Worm (Caenorhabditis elegans) whole organism, young adult: ENCODE results near the gene flp-26.

Source experiments
- F57A8.1 ChIP-seq: fragments of 200-800 bp; sonication (Bioruptor generic); optimal IDR thresholded peaks from 2 replicates; lab custom pipeline; 2018; ENCODE audit warnings: mild to moderate bottlenecking, missing genetic modification characterization, moderate library complexity, missing compliant biosample characterization
- K12H6.12 ChIP-seq: fragments of 200-800 bp; sonication (Bioruptor generic); optimal IDR thresholded peaks from 2 replicates; lab custom pipeline; 2018; ENCODE audit warnings: mild to moderate bottlenecking, missing genetic modification characterization, missing compliant biosample characterization
- T26A5.8 ChIP-seq: sonication (generic microtip); optimal IDR thresholded peaks from 2 replicates; lab custom pipeline; 2016; ENCODE audit warnings: missing genetic modification characterization, missing compliant biosample characterization
- Y56A3A.18 ChIP-seq: fragments of 200-800 bp; sonication (Bioruptor generic); IDR thresholded peaks from 2 replicates; pipeline ENCODE4 v1.3.6; 2022; ENCODE audit warnings: missing genetic modification reagents, missing genetic modification characterization, missing compliant biosample characterization
- Y95B8A.8 ChIP-seq: fragments of 200-800 bp; sonication (Bioruptor generic); IDR thresholded peaks from 2 replicates; pipeline ENCODE4 v1.3.6; 2022; ENCODE audit warnings: missing genetic modification reagents, missing genetic modification characterization, missing compliant biosample characterization
- aptf-3 ChIP-seq: fragments of 200-800 bp; sonication (Bioruptor generic); IDR thresholded peaks from 2 replicates; pipeline ENCODE4 v1.3.6; 2022; ENCODE audit warnings: missing genetic modification characterization, missing compliant biosample characterization
- attf-5 ChIP-seq: fragments of 200-800 bp; sonication (Bioruptor generic); optimal IDR thresholded peaks from 2 replicates; lab custom pipeline; 2018; ENCODE audit warnings: mild to moderate bottlenecking, missing genetic modification characterization, missing compliant biosample characterization
- attf-6 ChIP-seq: fragments of 200-800 bp; sonication (Bioruptor generic); IDR thresholded peaks from 2 replicates; pipeline ENCODE4 v1.3.6; 2022; ENCODE audit warnings: missing genetic modification reagents, missing genetic modification characterization, missing compliant biosample characterization
- bed-2 ChIP-seq: fragments of 200-800 bp; sonication (Bioruptor generic); IDR thresholded peaks from 2 replicates; pipeline ENCODE4 v1.3.6; 2022; ENCODE audit warnings: missing genetic modification reagents, missing genetic modification characterization, missing compliant biosample characterization
- ccch-3 ChIP-seq: fragments of 200-800 bp; sonication (Bioruptor generic); optimal IDR thresholded peaks from 2 replicates; lab custom pipeline; 2018; ENCODE audit warnings: mild to moderate bottlenecking, missing genetic modification characterization, missing compliant biosample characterization
- cebp-2 ChIP-seq: fragments of 200-800 bp; sonication (Bioruptor generic); IDR thresholded peaks from 2 replicates; pipeline ENCODE4 v1.3.6; 2022; ENCODE audit warnings: missing genetic modification characterization, missing compliant biosample characterization
- ceh-40 ChIP-seq: fragments of 200-800 bp; sonication (Bioruptor generic); IDR thresholded peaks from 2 replicates; pipeline ENCODE4 v1.3.6; 2022; ENCODE audit warnings: missing genetic modification characterization, missing compliant biosample characterization
- ceh-91 ChIP-seq: fragments of 200-800 bp; sonication (Bioruptor generic); IDR thresholded peaks from 2 replicates; pipeline ENCODE4 v1.3.6; 2022; ENCODE audit warnings: missing genetic modification reagents, missing genetic modification characterization, missing compliant biosample characterization
- dox-1 ChIP-seq: fragments of 200-800 bp; sonication (Bioruptor generic); IDR thresholded peaks from 2 replicates; pipeline ENCODE4 v1.3.6; 2022; ENCODE audit warnings: missing genetic modification reagents, missing genetic modification characterization, missing compliant biosample characterization
- ekl-4 ChIP-seq: fragments of 200-800 bp; sonication (Bioruptor generic); IDR thresholded peaks from 2 replicates; pipeline ENCODE4 v1.3.6; 2022; ENCODE audit warnings: missing genetic modification reagents, missing genetic modification characterization, missing compliant biosample characterization
- fkh-3 ChIP-seq: sonication (generic microtip); optimal IDR thresholded peaks from 2 replicates; lab custom pipeline; 2016; ENCODE audit warnings: mild to moderate bottlenecking, missing genetic modification characterization, missing compliant biosample characterization
- hlh-26 ChIP-seq: fragments of 200-800 bp; sonication (Bioruptor generic); conservative IDR thresholded peaks from 2 replicates; pipeline ENCODE4 v1.3.6; 2022; ENCODE audit warnings: missing genetic modification reagents, missing genetic modification characterization, missing compliant biosample characterization
- hmg-1.2 ChIP-seq: fragments of 200-800 bp; sonication (Bioruptor generic); IDR thresholded peaks from 2 replicates; pipeline ENCODE4 v1.3.6; 2022; ENCODE audit warnings: missing genetic modification reagents, missing genetic modification characterization, missing compliant biosample characterization
- hrde-1 ChIP-seq: sonication (generic microtip); optimal IDR thresholded peaks from 2 replicates; lab custom pipeline; 2016; ENCODE audit warnings: missing genetic modification characterization, mild to moderate bottlenecking, missing compliant biosample characterization, moderate library complexity, missing genotype, missing genetic modification reagents, borderline replicate concordance
- hsf-1 ChIP-seq: fragments of 200-800 bp; sonication (Bioruptor generic); IDR thresholded peaks from 2 replicates; pipeline ENCODE4 v1.3.6; 2022; ENCODE audit warnings: missing genetic modification reagents, missing genetic modification characterization, missing compliant biosample characterization
- lag-1 ChIP-seq: fragments of 200-800 bp; sonication (Bioruptor generic); IDR thresholded peaks from 2 replicates; pipeline ENCODE4 v1.3.6; 2022; ENCODE audit warnings: missing genetic modification reagents, missing genetic modification characterization, missing compliant biosample characterization
- let-526 ChIP-seq: fragments of 200-800 bp; sonication (Bioruptor generic); IDR thresholded peaks from 2 replicates; pipeline ENCODE4 v1.3.6; 2022; ENCODE audit warnings: missing genetic modification reagents, missing genetic modification characterization, missing compliant biosample characterization
- let-607 ChIP-seq, 2 experiments: fragments of 200-800 bp in 1 of 2; sonication (Bioruptor generic) in 1 of 2; sonication (generic microtip) in 1 of 2; optimal IDR thresholded peaks; 2 replicates each; lab custom pipeline; 2016 to 2018; ENCODE audit warnings: mild to moderate bottlenecking in 2 of 2, missing compliant biosample characterization in 2 of 2, missing genetic modification characterization in 2 of 2, moderate library complexity in 2 of 2, missing genotype in 1 of 2
- lin-26 ChIP-seq: fragments of 200-800 bp; sonication (Bioruptor generic); IDR thresholded peaks from 2 replicates; pipeline ENCODE4 v1.3.6; 2022; ENCODE audit warnings: missing genetic modification reagents, missing genetic modification characterization, missing compliant biosample characterization
- lsy-27 ChIP-seq: sonication (generic microtip); optimal IDR thresholded peaks from 2 replicates; lab custom pipeline; 2017; ENCODE audit warnings: missing genetic modification characterization, mild to moderate bottlenecking, missing compliant biosample characterization, antibody characterized with exemption, missing genotype, borderline replicate concordance; ENCODE audit not compliant: insufficient read depth
- madf-10 ChIP-seq: sonication (generic microtip); optimal IDR thresholded peaks from 2 replicates; lab custom pipeline; 2016; ENCODE audit warnings: mild to moderate bottlenecking, missing genetic modification characterization, missing compliant biosample characterization
- mcd-1 ChIP-seq: fragments of 200-800 bp; sonication (Bioruptor generic); IDR thresholded peaks from 2 replicates; pipeline ENCODE4 v1.3.6; 2022; ENCODE audit warnings: missing genetic modification reagents, missing genetic modification characterization, missing compliant biosample characterization
- nfya-2 ChIP-seq: fragments of 200-800 bp; sonication (Bioruptor generic); IDR thresholded peaks from 2 replicates; pipeline ENCODE4 v1.3.6; 2022; ENCODE audit warnings: missing genetic modification reagents, missing genetic modification characterization, missing compliant biosample characterization
- nfyb-1 ChIP-seq: fragments of 200-800 bp; sonication (Bioruptor generic); IDR thresholded peaks from 2 replicates; pipeline ENCODE4 v1.3.6; 2022; ENCODE audit warnings: missing genetic modification reagents, missing genetic modification characterization, missing compliant biosample characterization
- rcor-1 ChIP-seq: fragments of 200-800 bp; sonication (Bioruptor generic); IDR thresholded peaks from 2 replicates; pipeline ENCODE4 v1.3.6; 2022; ENCODE audit warnings: missing genetic modification reagents, missing genetic modification characterization, missing compliant biosample characterization
- repo-1 ChIP-seq: sonication (generic microtip); optimal IDR thresholded peaks from 2 replicates; lab custom pipeline; 2017; ENCODE audit warnings: mild to moderate bottlenecking, missing genetic modification characterization, missing compliant biosample characterization
- snpc-1.1 ChIP-seq: sonication (generic microtip); optimal IDR thresholded peaks from 2 replicates; lab custom pipeline; 2017; ENCODE audit warnings: missing genetic modification characterization, mild to moderate bottlenecking, missing compliant biosample characterization, antibody characterized with exemption, moderate library complexity, missing genotype, missing genetic modification reagents; ENCODE audit not compliant: insufficient read depth
- snpc-1.3 ChIP-seq: sonication (generic microtip); optimal IDR thresholded peaks from 2 replicates; lab custom pipeline; 2017; ENCODE audit warnings: missing genetic modification characterization, mild to moderate bottlenecking, missing compliant biosample characterization, antibody characterized with exemption, moderate library complexity, missing genotype, missing genetic modification reagents; ENCODE audit not compliant: insufficient read depth
- tbx-9 ChIP-seq: sonication (generic microtip); optimal IDR thresholded peaks from 2 replicates; lab custom pipeline; 2016; ENCODE audit warnings: borderline replicate concordance, missing genetic modification characterization, inconsistent platforms, missing compliant biosample characterization
- tlf-1 ChIP-seq: fragments of 200-800 bp; sonication (Bioruptor generic); optimal IDR thresholded peaks from 2 replicates; lab custom pipeline; 2018; ENCODE audit warnings: mild to moderate bottlenecking, missing genetic modification characterization, missing compliant biosample characterization
- zfh-2 ChIP-seq: fragments of 200-800 bp; sonication (Bioruptor generic); conservative IDR thresholded peaks from 2 replicates; pipeline ENCODE4 v1.3.6; 2022; ENCODE audit warnings: missing genetic modification reagents, missing genetic modification characterization, missing compliant biosample characterization
- ztf-18 ChIP-seq: sonication (generic microtip); optimal IDR thresholded peaks from 2 replicates; lab custom pipeline; 2016; ENCODE audit warnings: missing genotype, mild to moderate bottlenecking, missing genetic modification characterization, missing compliant biosample characterization
- ztf-25 ChIP-seq: fragments of 200-800 bp; sonication (Bioruptor generic); IDR thresholded peaks from 2 replicates; pipeline ENCODE4 v1.3.6; 2022; ENCODE audit warnings: missing genetic modification reagents, missing genetic modification characterization, missing compliant biosample characterization
- ztf-28 ChIP-seq: fragments of 200-800 bp; sonication (Bioruptor generic); IDR thresholded peaks from 2 replicates; pipeline ENCODE4 v1.3.6; 2022; ENCODE audit warnings: missing genetic modification reagents, missing genetic modification characterization, missing compliant biosample characterization
- ztf-6 ChIP-seq: fragments of 200-800 bp; sonication (Bioruptor generic); IDR thresholded peaks from 2 replicates; pipeline ENCODE4 v1.3.6; 2022; ENCODE audit warnings: missing genetic modification reagents, missing genetic modification characterization, missing compliant biosample characterization

Gene flp-26

DNA sequence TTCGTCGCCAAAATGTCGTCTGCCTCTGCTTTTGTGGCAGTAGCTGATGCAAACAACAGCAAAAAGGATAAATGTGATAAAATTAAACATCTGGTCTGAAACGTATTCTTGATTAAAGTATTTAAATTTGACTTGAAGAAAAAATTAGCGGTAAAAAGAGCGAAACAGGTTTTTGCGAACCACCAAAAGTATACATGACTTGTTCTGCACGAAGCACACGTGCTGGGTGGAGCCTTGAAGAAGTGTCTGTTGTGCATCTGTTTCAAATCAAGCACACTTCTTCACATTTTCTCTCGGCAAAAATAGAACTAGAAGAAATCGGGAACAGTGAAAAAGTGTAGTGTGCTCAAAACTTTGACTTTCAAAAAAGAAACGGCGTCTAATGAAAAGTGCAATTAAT, 34.3 kb downstream of the flp-26 start, which contains the start of gene B0403.3:
Gene B0403.3 (minus strand): TSS at position 101 of the 400 bp plus-strand sequence.
- TF ChIP-seq cebp-2 (GFP tag; lab: Robert Waterston, UW) (0 out of 2 replicates have a peak, but pooled peaks have one; percentile 21), ceh-91 (no peak)

- no peak for TF ChIP-seq madf-10
- no peak for TF ChIP-seq F57A8.1 (GFP tag; lab: Kevin White, UChicago)
- no peak for TF ChIP-seq fkh-3 (tag; lab: Kevin White, UChicago)
- TF ChIP-seq let-607 (tag; optimal IDR thresholded peaks at IDR 0.05; lab: Kevin White, UChicago): no peak
- no peak for TF ChIP-seq T26A5.8 (tag; lab: Kevin White, UChicago)
- TF ChIP-seq K12H6.12 (tag; lab: Kevin White, UChicago): no peak
- no peak for TF ChIP-seq ztf-28 (GFP tag; lab: Robert Waterston, UW)
- TF ChIP-seq Y95B8A.8: no peak
- TF ChIP-seq bed-2 (GFP tag; lab: Robert Waterston, UW): no peak
- no peak for TF ChIP-seq lin-26 (GFP tag; lab: Robert Waterston, UW)
- no peak for TF ChIP-seq rcor-1 (GFP tag; lab: Robert Waterston, UW)
- no peak for TF ChIP-seq hsf-1
- no peak for TF ChIP-seq attf-6 (GFP tag; lab: Robert Waterston, UW)
Observed at ce11 chrX:7066003-7066402, 37.1 kb downstream of the flp-26 start.

DNA sequence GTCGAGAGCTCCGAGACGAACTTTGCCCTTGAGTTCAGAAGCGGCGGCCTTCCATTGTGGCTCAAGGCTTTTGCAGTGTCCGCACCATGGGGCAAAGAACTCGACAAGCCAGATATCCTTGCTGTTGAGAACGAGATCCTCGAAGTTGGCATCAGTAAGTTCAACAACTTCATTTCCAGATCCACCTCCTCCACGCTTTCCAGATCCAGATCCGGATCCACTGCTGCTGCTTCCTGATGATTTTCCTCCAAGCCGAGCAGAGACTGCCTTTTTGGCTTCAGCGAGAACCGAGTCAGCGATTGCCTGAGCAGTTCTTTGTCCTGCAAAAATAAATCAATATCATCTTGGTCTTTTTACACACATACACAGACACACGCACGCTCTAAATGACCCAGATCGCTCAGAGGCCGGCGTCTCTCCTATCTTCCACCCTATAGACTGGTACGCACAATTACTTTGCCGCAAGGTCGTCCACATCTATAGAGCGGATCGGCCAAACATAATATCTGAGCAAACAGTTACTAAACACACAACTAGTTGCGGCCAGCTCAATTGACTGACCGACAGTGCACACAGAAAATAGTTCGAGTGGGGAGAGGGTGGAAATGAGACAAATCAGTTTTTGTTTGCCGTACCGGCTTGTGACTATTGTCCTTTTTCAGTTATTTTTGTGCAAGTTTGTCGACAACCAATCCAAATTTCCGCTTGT, 38.5 kb downstream of the flp-26 start:
- TF ChIP-seq ztf-6 (GFP tag; lab: Robert Waterston, UW) (no peak), ccch-3 (GFP tag; lab: Kevin White, UChicago) (no peak), repo-1 (tag; lab: Kevin White, UChicago) (no peak), ceh-40 (no peak), mcd-1 (GFP tag; lab: Robert Waterston, UW) (0 out of 2 replicates have a peak, but pooled peaks have one; percentile 5), snpc-1.3 (tag; lab: Kevin White, UChicago) (no peak), nfyb-1 (GFP tag; lab: Robert Waterston, UW) (0 out of 2 replicates have a peak, but pooled peaks have one; percentile 8), zfh-2 (GFP tag; lab: Robert Waterston, UW) (peak; percentile 58; the same call in 1 of the 2 replicates)
- TF ChIP-seq, all 124 proteins: peak for 3

DNA sequence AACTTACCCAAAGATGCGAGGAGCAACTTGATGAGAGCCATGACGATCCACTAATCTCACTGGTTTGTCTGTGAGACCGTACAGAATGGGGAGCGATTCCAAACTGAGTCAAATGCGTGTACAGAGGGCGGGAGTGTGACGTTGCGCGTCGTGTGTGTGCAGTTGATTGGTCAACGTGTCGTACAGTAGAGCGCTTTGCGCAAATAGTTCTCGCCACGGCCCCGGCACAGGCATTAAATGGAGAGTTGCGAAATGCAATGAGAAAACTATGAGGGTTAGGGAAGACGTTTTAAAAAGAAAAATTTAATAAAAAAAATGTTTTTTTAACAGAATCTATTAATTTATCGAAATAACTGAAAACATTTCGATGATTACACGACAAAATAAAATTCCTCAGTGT, 39.5 kb downstream of the flp-26 start, which contains the start of gene pdi-6:
Gene pdi-6 (minus strand): TSS at position 164 of the 400 bp plus-strand sequence.
- TF ChIP-seq ztf-25 (GFP tag; lab: Robert Waterston, UW): no peak
- TF ChIP-seq ztf-6 (GFP tag; lab: Robert Waterston, UW): peak; percentile 25; the same call in 1 of the 2 replicates
- TF ChIP-seq K12H6.12 (tag; lab: Kevin White, UChicago): peak; percentile 87
- TF ChIP-seq let-526: peak; percentile 86
- peak; percentile 65 for TF ChIP-seq ztf-18
- peak; percentile 95; the same call in 1 of the 2 replicates for TF ChIP-seq dox-1 (GFP tag; lab: Robert Waterston, UW)
- TF ChIP-seq hlh-26: no peak
- no peak for TF ChIP-seq lag-1 (GFP tag; lab: Robert Waterston, UW)
- TF ChIP-seq hrde-1 (tag; lab: Kevin White, UChicago): no peak
- TF ChIP-seq lsy-27: no peak
- TF ChIP-seq Y56A3A.18: peak; percentile 53; the same call in 1 of the 2 replicates
- TF ChIP-seq madf-10: peak; percentile 73
- no peak for TF ChIP-seq hsf-1
- peak; percentile 92 for TF ChIP-seq attf-5
- no peak for TF ChIP-seq aptf-3
- TF ChIP-seq ekl-4 (GFP tag; lab: Robert Waterston, UW): peak; percentile 20; the same call in 1 of the 2 replicates
- peak; percentile 55 for TF ChIP-seq tlf-1 (GFP tag; lab: Kevin White, UChicago)
- TF ChIP-seq snpc-1.1 (tag; lab: Kevin White, UChicago): no peak
- TF ChIP-seq hmg-1.2 (GFP tag; lab: Robert Waterston, UW): peak; percentile 62; the same call in 1 of the 2 replicates
- TF ChIP-seq nfya-2 (GFP tag; lab: Robert Waterston, UW): peak; percentile 94
- TF ChIP-seq tbx-9 (tag; lab: Kevin White, UChicago): no peak
- no peak for TF ChIP-seq snpc-1.3 (tag; lab: Kevin White, UChicago)
